Fruit fly (Drosophila melanogaster): ENCODE data around the gene kmr.

Gene kmr

dm6 chr3R:13794666-13795055, 79.7 kb downstream of the kmr start (continued):
- TF ChIP-seq lola (GFP tag; optimal IDR thresholded peaks at IDR 0.05) (no peak), CG32767 (GFP tag; IDR thresholded peaks at IDR 0.05) (no peak), CG16815 (GFP tag; optimal IDR thresholded peaks at IDR 0.05) (no peak), CG18262 (tag; optimal IDR thresholded peaks at IDR 0.05) (peak; percentile 16), tup (GFP tag; optimal IDR thresholded peaks at IDR 0.05) (no peak), CG1603 (tag; optimal IDR thresholded peaks at IDR 0.05) (no peak), CG9817 (tag; optimal IDR thresholded peaks at IDR 0.05) (no peak), Optix (GFP tag; IDR thresholded peaks at IDR 0.05) (no peak), CG11398 (GFP tag; optimal IDR thresholded peaks at IDR 0.05) (no peak), Xbp1 (GFP tag; optimal IDR thresholded peaks at IDR 0.05) (no peak), CG8281 (tag; optimal IDR thresholded peaks at IDR 0.05) (peak; percentile 1), CTCF (GFP tag; optimal IDR thresholded peaks at IDR 0.05) (no peak), CG3407 (GFP tag; optimal IDR thresholded peaks at IDR 0.05) (peak; percentile 20), pum (GFP tag; optimal IDR thresholded peaks at IDR 0.05) (no peak), CG17802 (tag; optimal IDR thresholded peaks at IDR 0.05) (peak; percentile 70), CG1024 (GFP tag; IDR thresholded peaks at IDR 0.05) (no peak), CG15073 (GFP tag; optimal IDR thresholded peaks at IDR 0.05) (no peak), YL-1 (GFP tag; optimal IDR thresholded peaks at IDR 0.05) (no peak), CG8924 (tag; optimal IDR thresholded peaks at IDR 0.05) (peak; percentile 50), Sry-β (GFP tag; optimal IDR thresholded peaks at IDR 0.05) (no peak), CG12744 (GFP tag; optimal IDR thresholded peaks at IDR 0.05) (no peak), CG6175 (GFP tag; IDR thresholded peaks at IDR 0.05) (no peak), sd (tag; optimal IDR thresholded peaks at IDR 0.05) (peak; percentile 81), zen (tag; optimal IDR thresholded peaks at IDR 0.05) (no peak), CG31224 (GFP tag; IDR thresholded peaks at IDR 0.05) (no peak), bcd (GFP tag; optimal IDR thresholded peaks at IDR 0.05) (no peak), zf30C (GFP tag; optimal IDR thresholded peaks at IDR 0.05) (no peak), Deaf1 (tag; optimal IDR thresholded peaks at IDR 0.05) (no peak), fd3F (GFP tag; optimal IDR thresholded peaks at IDR 0.05) (no peak), HLH54F (GFP tag; optimal IDR thresholded peaks at IDR 0.05) (no peak), crp (GFP tag; optimal IDR thresholded peaks at IDR 0.05) (peak in 1 of 2 experiments; percentile 19), gce (GFP tag; IDR thresholded peaks at IDR 0.05) (peak; percentile 28; the same call in 1 of the 3 replicates), CG6813 (GFP tag; optimal IDR thresholded peaks at IDR 0.05) (peak; percentile 33), mirr (GFP tag; optimal IDR thresholded peaks at IDR 0.05) (no peak), CG17912 (GFP tag; optimal IDR thresholded peaks at IDR 0.05) (no peak), btn (GFP tag; optimal IDR thresholded peaks at IDR 0.05) (no peak), abd-A (tag; optimal IDR thresholded peaks at IDR 0.05) (peak; percentile 61), GATAe (GFP tag; conservative IDR thresholded peaks at IDR 0.05) (no peak), Six4 (GFP tag; optimal IDR thresholded peaks at IDR 0.05) (no peak), CG8388 (GFP tag; optimal IDR thresholded peaks at IDR 0.05) (no peak), ewg (GFP tag; optimal IDR thresholded peaks at IDR 0.05) (no peak), fu2 (GFP tag; optimal IDR thresholded peaks at IDR 0.05) (no peak), CG3163 (GFP tag; optimal IDR thresholded peaks at IDR 0.05) (peak; percentile 97), vvl (GFP tag; IDR thresholded peaks at IDR 0.05) (peak; percentile 50; the same call in 1 of the 2 replicates), CG32532 (GFP tag; IDR thresholded peaks at IDR 0.05) (no peak), CG7786 (GFP tag; optimal IDR thresholded peaks at IDR 0.05) (no peak), HLH3B (GFP tag; IDR thresholded peaks at IDR 0.05) (no peak), D19A (tag; optimal IDR thresholded peaks at IDR 0.05) (no peak), tna (GFP tag; IDR thresholded peaks at IDR 0.05; ENCODE audit: partially characterized antibody) (no peak), CG13123 (GFP tag; optimal IDR thresholded peaks at IDR 0.05) (no peak), CG10959 (GFP tag; IDR thresholded peaks at IDR 0.05) (no peak), CrebB (tag; optimal IDR thresholded peaks at IDR 0.05) (no peak)
